Fruit fly (Drosophila melanogaster): Measurements from ENCODE around the gene ssp.

DNA sequence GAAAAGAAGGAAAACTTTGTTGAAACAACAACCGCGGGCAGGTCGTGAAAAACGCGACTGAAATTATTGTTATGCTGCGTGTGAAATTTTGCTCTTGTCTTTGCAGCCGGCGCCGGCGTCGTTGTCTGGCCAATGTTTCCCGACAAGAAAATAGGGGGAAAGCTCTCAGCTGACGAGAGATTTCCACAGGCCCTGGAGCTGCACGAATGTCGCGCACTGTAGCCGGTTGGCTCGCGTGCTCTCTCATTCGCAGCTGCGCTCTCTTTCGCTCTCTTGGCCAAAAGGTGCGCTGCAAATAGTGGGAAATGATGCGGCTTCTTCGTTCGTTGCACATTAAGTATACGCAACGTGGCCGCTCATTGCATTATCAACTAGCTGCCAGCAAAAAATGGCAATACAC, 45.6 kb downstream of the ssp start, which contains the start of gene CG9760:
- TF ChIP-seq CTCF (optimal IDR thresholded peaks at IDR 0.05) (no peak), CG8478 (optimal IDR thresholded peaks at IDR 0.05) (no peak)
